Fruit fly (Drosophila melanogaster) whole organism, prepupa: ENCODE results near the gene CG7766.
A peak's percentile ranks its signal among the peaks of the same experiment; 100 is the strongest.

Experiments
- Blimp-1 ChIP-seq: fragments of 200-800 bp; sonication (Bioruptor generic); optimal IDR thresholded peaks from 3 replicates; lab custom pipeline; 2017; ENCODE audit warnings: missing biosample characterization, missing genetic modification characterization, mild to moderate bottlenecking, moderate library complexity, missing genetic modification reagents
- CG10631 ChIP-seq: fragments of 200-800 bp; sonication (Bioruptor generic); optimal IDR thresholded peaks from 2 replicates; lab custom pipeline; 2016; ENCODE audit warnings: missing biosample characterization, missing genetic modification characterization
- CG11902 ChIP-seq: fragments of 200-800 bp; sonication (Bioruptor generic); optimal IDR thresholded peaks from 3 replicates; lab custom pipeline; 2016; ENCODE audit warnings: missing biosample characterization, missing genetic modification characterization
- CG15336 ChIP-seq: fragments of 200-800 bp; sonication (Bioruptor generic); IDR thresholded peaks from 2 replicates; pipeline ENCODE4 v1.3.6; 2022; ENCODE audit warnings: missing biosample characterization, missing genetic modification characterization
- CG1621 ChIP-seq: fragments of 200-800 bp; sonication (Bioruptor generic); optimal IDR thresholded peaks from 3 replicates; lab custom pipeline; 2018; ENCODE audit warnings: missing biosample characterization, mild to moderate bottlenecking, missing genetic modification characterization
- CG16779 ChIP-seq: fragments of 200-800 bp; sonication (Bioruptor generic); optimal IDR thresholded peaks from 3 replicates; lab custom pipeline; 2017; ENCODE audit warnings: missing biosample characterization, mild to moderate bottlenecking, missing genetic modification characterization
- CG3032 ChIP-seq: fragments of 200-800 bp; optimal IDR thresholded peaks from 2 replicates; lab custom pipeline; 2019; ENCODE audit warnings: missing biosample characterization, mild to moderate bottlenecking, missing genetic modification characterization, moderate library complexity
- CG31627 ChIP-seq: fragments of 200-800 bp; sonication (Bioruptor generic); optimal IDR thresholded peaks from 3 replicates; lab custom pipeline; 2016; ENCODE audit warnings: missing biosample characterization, missing genetic modification characterization
- CG32006 ChIP-seq: fragments of 200-800 bp; sonication (Bioruptor generic); optimal IDR thresholded peaks from 3 replicates; lab custom pipeline; 2017; ENCODE audit warnings: missing biosample characterization, mild to moderate bottlenecking, missing genetic modification characterization
- CG3919 ChIP-seq: fragments of 200-800 bp; sonication (Bioruptor generic); optimal IDR thresholded peaks from 3 replicates; lab custom pipeline; 2016; ENCODE audit warnings: missing biosample characterization, missing genetic modification characterization
- CG6276 ChIP-seq: fragments of 200-800 bp; sonication (Bioruptor generic); optimal IDR thresholded peaks from 2 replicates; lab custom pipeline; 2017; ENCODE audit warnings: missing biosample characterization, mild to moderate bottlenecking, missing genetic modification characterization
- CG6792 ChIP-seq: fragments of 200-800 bp; sonication (Bioruptor generic); optimal IDR thresholded peaks from 3 replicates; lab custom pipeline; 2016; ENCODE audit warnings: missing biosample characterization, missing genetic modification characterization
- CG6808 ChIP-seq: fragments of 200-800 bp; sonication (Bioruptor generic); optimal IDR thresholded peaks from 3 replicates; lab custom pipeline; 2017; ENCODE audit warnings: missing biosample characterization, missing genetic modification characterization, mild to moderate bottlenecking, moderate library complexity, missing genetic modification reagents
- CG6854 ChIP-seq: fragments of 200-800 bp; sonication (Bioruptor generic); optimal IDR thresholded peaks from 2 replicates; lab custom pipeline; 2017; ENCODE audit warnings: missing biosample characterization, mild to moderate bottlenecking, missing genetic modification characterization
- CG8119 ChIP-seq: fragments of 200-800 bp; sonication (Bioruptor generic); IDR thresholded peaks from 3 replicates; pipeline ENCODE4 v1.3.6; 2022; ENCODE audit warnings: missing biosample characterization, missing genetic modification characterization
- CG8319 ChIP-seq: fragments of 200-800 bp; sonication (Bioruptor generic); optimal IDR thresholded peaks from 3 replicates; lab custom pipeline; 2016; ENCODE audit warnings: missing biosample characterization, missing genetic modification characterization
- CG8632 ChIP-seq: fragments of 200-800 bp; sonication (Bioruptor generic); optimal IDR thresholded peaks from 3 replicates; lab custom pipeline; 2016; ENCODE audit warnings: missing biosample characterization, missing genetic modification characterization
- Eip75B ChIP-seq: fragments of 200-800 bp; sonication (Bioruptor generic); optimal IDR thresholded peaks from 3 replicates; lab custom pipeline; 2016; ENCODE audit warnings: missing biosample characterization, missing genetic modification characterization
- Ets21C ChIP-seq: fragments of 200-800 bp; sonication (Bioruptor generic); optimal IDR thresholded peaks from 3 replicates; lab custom pipeline; 2016; ENCODE audit warnings: missing biosample characterization, missing genetic modification characterization
- Ets96B ChIP-seq: fragments of 200-800 bp; optimal IDR thresholded peaks from 2 replicates; lab custom pipeline; 2019; ENCODE audit warnings: missing biosample characterization, mild to moderate bottlenecking, missing genetic modification characterization, moderate library complexity
- Gug ChIP-seq: fragments of 200-800 bp; sonication (Bioruptor generic); IDR thresholded peaks from 2 replicates; pipeline ENCODE4 v1.3.6; 2022; ENCODE audit warnings: missing biosample characterization, missing genetic modification characterization
- Hr38 ChIP-seq: sonication (Bioruptor generic); optimal IDR thresholded peaks from 2 replicates; lab custom pipeline; 2016; ENCODE audit warnings: missing biosample characterization, missing genetic modification characterization
- Hr39 ChIP-seq: fragments of 200-800 bp; sonication (Bioruptor generic); optimal IDR thresholded peaks from 2 replicates; lab custom pipeline; 2016; ENCODE audit warnings: missing biosample characterization, missing genetic modification characterization
- Hr4 ChIP-seq: fragments of 200-800 bp; sonication (Bioruptor generic); optimal IDR thresholded peaks from 3 replicates; lab custom pipeline; 2016; ENCODE audit warnings: missing biosample characterization, missing genetic modification characterization
- Lpt ChIP-seq: fragments of 200-800 bp; sonication (Bioruptor generic); optimal IDR thresholded peaks from 3 replicates; lab custom pipeline; 2016; ENCODE audit warnings: missing biosample characterization, missing genetic modification characterization
- Smox ChIP-seq: fragments of 200-800 bp; sonication (Bioruptor generic); optimal IDR thresholded peaks from 3 replicates; lab custom pipeline; 2016; ENCODE audit warnings: missing biosample characterization, missing genetic modification characterization
- Sox102F ChIP-seq: fragments of 200-800 bp; sonication (Bioruptor generic); optimal IDR thresholded peaks from 2 replicates; lab custom pipeline; 2016; ENCODE audit warnings: missing biosample characterization, mild to moderate bottlenecking, missing genetic modification characterization
- Sox14 ChIP-seq: fragments of 200-800 bp; sonication (Bioruptor generic); optimal IDR thresholded peaks from 3 replicates; lab custom pipeline; 2016; ENCODE audit warnings: missing biosample characterization, missing genetic modification characterization
- Sox15 ChIP-seq: fragments of 200-800 bp; sonication (Bioruptor generic); optimal IDR thresholded peaks from 3 replicates; lab custom pipeline; 2016; ENCODE audit warnings: missing biosample characterization, missing genetic modification characterization
- achi ChIP-seq: fragments of 200-800 bp; sonication (Bioruptor generic); optimal IDR thresholded peaks from 3 replicates; lab custom pipeline; 2016; ENCODE audit warnings: missing biosample characterization, missing genetic modification characterization
- acj6 ChIP-seq: fragments of 200-800 bp; sonication (Bioruptor generic); optimal IDR thresholded peaks from 3 replicates; lab custom pipeline; 2016; ENCODE audit warnings: missing biosample characterization, missing genetic modification characterization
- cyc ChIP-seq: fragments of 200-800 bp; sonication (Bioruptor generic); optimal IDR thresholded peaks from 3 replicates; lab custom pipeline; 2016; ENCODE audit warnings: missing biosample characterization, missing genetic modification characterization
- dac ChIP-seq: fragments of 200-800 bp; sonication (Bioruptor generic); optimal IDR thresholded peaks from 2 replicates; lab custom pipeline; 2017; ENCODE audit warnings: missing biosample characterization, mild to moderate bottlenecking, missing genetic modification characterization
- dsx ChIP-seq: fragments of 200-800 bp; optimal IDR thresholded peaks from 3 replicates; lab custom pipeline; 2019; ENCODE audit warnings: missing biosample characterization, mild to moderate bottlenecking, missing genetic modification characterization, moderate library complexity; ENCODE audit not compliant: poor library complexity, severe bottlenecking
- eg ChIP-seq: fragments of 200-800 bp; sonication (Bioruptor generic); IDR thresholded peaks from 3 replicates; pipeline ENCODE4 v1.3.6; 2022; ENCODE audit warnings: missing biosample characterization, missing genetic modification characterization
- esn ChIP-seq: fragments of 200-800 bp; sonication (Bioruptor generic); optimal IDR thresholded peaks from 2 replicates; lab custom pipeline; 2016; ENCODE audit warnings: missing biosample characterization, mild to moderate bottlenecking, missing genetic modification characterization, moderate library complexity
- fd59A ChIP-seq: fragments of 200-800 bp; sonication (Bioruptor generic); optimal IDR thresholded peaks from 2 replicates; lab custom pipeline; 2017; ENCODE audit warnings: missing biosample characterization, mild to moderate bottlenecking, missing genetic modification characterization, missing genetic modification reagents
- fd85E ChIP-seq: fragments of 200-800 bp; sonication (Bioruptor generic); optimal IDR thresholded peaks from 3 replicates; lab custom pipeline; 2016; ENCODE audit warnings: missing biosample characterization, missing genetic modification characterization
- fkh ChIP-seq: fragments of 200-800 bp; sonication (Bioruptor generic); optimal IDR thresholded peaks from 3 replicates; lab custom pipeline; 2017; ENCODE audit warnings: missing biosample characterization, mild to moderate bottlenecking, missing genetic modification characterization, moderate library complexity
- lz ChIP-seq: fragments of 200-800 bp; sonication (Bioruptor generic); optimal IDR thresholded peaks from 3 replicates; lab custom pipeline; 2016; ENCODE audit warnings: missing biosample characterization, missing genetic modification characterization
- net ChIP-seq: fragments of 200-800 bp; sonication (Bioruptor generic); optimal IDR thresholded peaks from 3 replicates; lab custom pipeline; 2016; ENCODE audit warnings: missing biosample characterization, missing genetic modification characterization
- pdm3 ChIP-seq: fragments of 200-800 bp; sonication (Bioruptor generic); optimal IDR thresholded peaks from 3 replicates; lab custom pipeline; 2016; ENCODE audit warnings: missing biosample characterization, missing genetic modification characterization
- salr ChIP-seq, 2 experiments: fragments of 200-800 bp; sonication (Bioruptor generic); optimal IDR thresholded peaks; 3 replicates each; lab custom pipeline; 2016 to 2018; ENCODE audit warnings: missing biosample characterization in 2 of 2, missing genetic modification characterization in 2 of 2, mild to moderate bottlenecking in 1 of 2
- spab ChIP-seq: fragments of 200-800 bp; sonication (Bioruptor generic); optimal IDR thresholded peaks from 2 replicates; lab custom pipeline; 2017; ENCODE audit warnings: missing biosample characterization, mild to moderate bottlenecking, missing genetic modification characterization, missing genetic modification reagents
- svp ChIP-seq: fragments of 200-800 bp; sonication (Bioruptor generic); peaks from one replicate; lab custom pipeline; 2016; ENCODE audit warnings: missing biosample characterization, missing genetic modification characterization
- topi ChIP-seq: fragments of 200-800 bp; sonication (Bioruptor generic); optimal IDR thresholded peaks from 3 replicates; lab custom pipeline; 2016; ENCODE audit warnings: missing biosample characterization, missing genetic modification characterization
- vri ChIP-seq: fragments of 200-800 bp; sonication (Bioruptor generic); optimal IDR thresholded peaks from 3 replicates; lab custom pipeline; 2016; ENCODE audit warnings: missing biosample characterization, mild to moderate bottlenecking, missing genetic modification characterization

The CG7766 gene

DNA sequence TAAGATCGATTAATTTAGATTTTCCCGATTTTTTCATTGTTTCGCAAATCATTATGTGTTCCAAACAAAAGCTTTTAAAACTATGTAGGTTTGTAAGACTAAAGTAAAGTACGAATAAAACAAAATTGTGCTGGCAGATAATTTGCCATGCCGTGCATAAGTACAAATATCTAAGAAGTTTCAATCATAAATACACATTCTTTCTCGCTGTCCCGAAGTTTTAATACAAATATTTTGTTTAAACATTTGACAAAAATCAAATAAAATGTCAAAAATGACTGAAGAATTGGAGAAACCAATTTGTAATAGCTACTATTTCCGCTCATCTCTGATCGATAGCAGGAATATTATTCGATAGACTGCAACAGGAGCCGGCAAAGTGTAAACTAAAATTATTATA, 20.9 kb downstream of the CG7766 start, which contains the start of gene APC4 (continued):
- TF ChIP-seq fkh (GFP tag; lab: Kevin White, UChicago) (no peak), salr (GFP tag; optimal IDR thresholded peaks at IDR 0.05; lab: Kevin White, UChicago) (peak in 1 of 2 experiments; percentile 12), CG15336 (GFP tag; lab: Robert Waterston, UW) (no peak), CG3919 (GFP tag; lab: Kevin White, UChicago) (no peak), dac (GFP tag; lab: Kevin White, UChicago) (peak; percentile 2), cyc (GFP tag; lab: Kevin White, UChicago) (peak; percentile 24), CG8319 (GFP tag; lab: Kevin White, UChicago) (no peak), achi (peak; percentile 9), CG6854 (GFP tag; lab: Kevin White, UChicago) (no peak), Sox15 (GFP tag; lab: Kevin White, UChicago) (no peak), CG6276 (GFP tag; lab: Kevin White, UChicago) (no peak), topi (GFP tag; lab: Kevin White, UChicago) (peak; percentile 41), CG31627 (peak; percentile 32), fd59A (GFP tag; lab: Kevin White, UChicago) (no peak), Hr38 (GFP tag; lab: Kevin White, UChicago) (no peak), lz (peak; percentile 52), Lpt (GFP tag; lab: Kevin White, UChicago) (no peak), CG6792 (GFP tag; lab: Kevin White, UChicago) (peak; percentile 8), Hr39 (GFP tag; lab: Kevin White, UChicago) (peak; percentile 42)
- TF ChIP-seq, all 60 proteins: peak for 25

- TF ChIP-seq fd59A (GFP tag; lab: Kevin White, UChicago) (no peak), lz (peak; percentile 67), Sox15 (GFP tag; lab: Kevin White, UChicago) (peak; percentile 9), Ets21C (GFP tag; lab: Kevin White, UChicago) (peak; percentile 37), CG8319 (GFP tag; lab: Kevin White, UChicago) (peak; percentile 24), CG16779 (tag; lab: Kevin White, UChicago) (no peak), CG3032 (peak; percentile 73), CG15336 (GFP tag; lab: Robert Waterston, UW) (peak; percentile 36; the same call in 1 of the 2 replicates), CG1621 (tag; lab: Kevin White, UChicago) (peak; percentile 14), CG8119 (0 out of 3 replicates have a peak, but pooled peaks have one; percentile 38), CG31627 (peak; percentile 58), dsx (GFP tag; lab: Kevin White, UChicago) (peak; percentile 36), Ets96B (tag; lab: Kevin White, UChicago) (peak; percentile 52), Sox102F (peak; percentile 63), eg (GFP tag; lab: Robert Waterston, UW) (peak; percentile 71), CG10631 (GFP tag; lab: Kevin White, UChicago) (peak; percentile 75), Hr39 (GFP tag; lab: Kevin White, UChicago) (peak; percentile 56), achi (peak; percentile 72), Sox14 (GFP tag; lab: Kevin White, UChicago) (peak; percentile 42), CG11902 (GFP tag; lab: Kevin White, UChicago) (peak; percentile 11), cyc (GFP tag; lab: Kevin White, UChicago) (peak; percentile 61), CG6792 (GFP tag; lab: Kevin White, UChicago) (peak; percentile 35), svp (GFP tag; lab: Kevin White, UChicago) (peak; percentile 79), acj6 (GFP tag; lab: Kevin White, UChicago) (peak; percentile 68), fkh (GFP tag; lab: Kevin White, UChicago) (no peak), fd85E (GFP tag; lab: Kevin White, UChicago) (no peak), net (GFP tag; lab: Kevin White, UChicago) (peak; percentile 43), CG8632 (peak; percentile 7), topi (GFP tag; lab: Kevin White, UChicago) (peak; percentile 63), Blimp-1 (GFP tag; lab: Kevin White, UChicago) (no peak), Lpt (GFP tag; lab: Kevin White, UChicago) (peak; percentile 48), Gug (GFP tag; lab: Robert Waterston, UW) (peak; percentile 61; the same call in 1 of the 2 replicates), Hr4 (GFP tag; lab: Kevin White, UChicago) (peak; percentile 72), pdm3 (GFP tag; lab: Kevin White, UChicago) (peak; percentile 66), Smox (GFP tag; lab: Kevin White, UChicago) (peak; percentile 64), salr (GFP tag; optimal IDR thresholded peaks at IDR 0.05; lab: Kevin White, UChicago) (peak in 1 of 2 experiments; percentile 51), Eip75B (peak; percentile 49), vri (GFP tag; lab: Kevin White, UChicago) (no peak), CG6808 (GFP tag; lab: Kevin White, UChicago) (peak; percentile 21), esn (peak; percentile 78), CG32006 (peak; percentile 53), spab (GFP tag; lab: Kevin White, UChicago) (no peak)
These were observed 22.6 kb downstream of the CG7766 start, which contains the start of the genes CG7246 and HP1b for dm6 chrX:9080962-9081361. Gene CG7246 (minus strand): TSS chrX:9081057. Gene HP1b (plus strand): TSS chrX:9081063.
